Fruit fly (Drosophila melanogaster) ovary, adult (tissue): Measurements from ENCODE around the gene CG14646.

ENCODE experiments used
- CG17801 ChIP-seq: fragments of 200-800 bp; optimal IDR thresholded peaks from 2 replicates; lab custom pipeline; 2019; ENCODE audit warnings: missing biosample characterization, mild to moderate bottlenecking, missing genetic modification characterization, moderate library complexity; ENCODE audit not compliant: partially characterized antibody

Gene CG14646

dm6 chr3R:4397403-4398079 is 7.4 kb downstream of the CG14646 start, which contains the start of gene CG9855:
Gene CG9855, minus strand, starts transcription at chr3R:4397875.
- TF ChIP-seq CG17801 (GFP tag; lab: Kevin White, UChicago) = no peak

dm6 chr3R:4399810-4400496 is 9.8 kb downstream of the CG14646 start:
- TF ChIP-seq CG17801 (GFP tag; lab: Kevin White, UChicago) = no peak

dm6 chr3R:4400497-4400833 is 10.3 kb downstream of the CG14646 start, which contains the start of gene CG14647:
Gene CG14647, plus strand, starts transcription at chr3R:4400510.
- no peak for TF ChIP-seq CG17801 (GFP tag; lab: Kevin White, UChicago)

dm6 chr3R:4401977-4402589 is 11.9 kb downstream of the CG14646 start, which contains the start of gene CG9853:
Gene CG9853, minus strand, starts transcription at chr3R:4402027.
- TF ChIP-seq CG17801 (GFP tag; lab: Kevin White, UChicago) = no peak

- peak; percentile 62 for TF ChIP-seq CG17801 (GFP tag; lab: Kevin White, UChicago)
These were observed 12.9 kb downstream of the CG14646 start, which contains the start of gene lost for dm6 chr3R:4402884-4403705. Gene lost, plus strand, starts transcription at chr3R:4403076.

dm6 chr3R:4403706-4404392 is 13.7 kb downstream of the CG14646 start:
- no peak for TF ChIP-seq CG17801 (GFP tag; lab: Kevin White, UChicago)

- no peak for TF ChIP-seq CG17801 (GFP tag; lab: Kevin White, UChicago)
These were observed 17.2 kb downstream of the CG14646 start for dm6 chr3R:4407325-4407724.

dm6 chr3R:4416138-4416537 is 26.0 kb downstream of the CG14646 start, which contains the start of gene CG31528:
Gene CG31528, plus strand, starts transcription at chr3R:4416438.
- TF ChIP-seq CG17801 (GFP tag; lab: Kevin White, UChicago) = no peak

dm6 chr3R:4419482-4419881 is 29.3 kb downstream of the CG14646 start, which contains the start of gene CG32944:
Gene CG32944, minus strand, starts transcription at chr3R:4419578.
- TF ChIP-seq CG17801 (GFP tag; lab: Kevin White, UChicago) = no peak

- no peak for TF ChIP-seq CG17801 (GFP tag; lab: Kevin White, UChicago)
These were observed 36.6 kb downstream of the CG14646 start, which contains the start of gene CG31525 for dm6 chr3R:4426730-4427129. Gene CG31525, plus strand, starts transcription at chr3R:4427030.

dm6 chr3R:4428585-4429464 is 38.7 kb downstream of the CG14646 start, which contains the start of gene srl:
Gene srl, minus strand, starts transcription at chr3R:4429335.
- peak; percentile 27 for TF ChIP-seq CG17801 (GFP tag; lab: Kevin White, UChicago)

- TF ChIP-seq CG17801 (GFP tag; lab: Kevin White, UChicago) = peak; percentile 76
These were observed 43.4 kb downstream of the CG14646 start, which contains the start of the genes eIF3a and CG1074 for dm6 chr3R:4433441-4434077. Gene eIF3a, minus strand, starts transcription at chr3R:4433895. Gene CG1074, plus strand, starts transcription at chr3R:4433965.
